Worm (Caenorhabditis elegans): ENCODE results near the gene M106.8.

The M106.8 gene

ce11 chrII:10872541-10872940 lies 29.1 kb upstream of the M106.8 start, which contains the start of the genes cyn-4 and copz-1 (continued):
- TF ChIP-seq Y116A8C.19 (tag; optimal IDR thresholded peaks at IDR 0.05; ENCODE audit: borderline replicate concordance) (no peak), fkh-4 (tag; optimal IDR thresholded peaks at IDR 0.05; ENCODE audit: borderline replicate concordance) (peak; percentile 83), sup-37 (GFP tag; optimal IDR thresholded peaks at IDR 0.05) (no peak), isw-1 (GFP tag; IDR thresholded peaks at IDR 0.05) (peak; percentile 87), grh-1 (GFP tag; IDR thresholded peaks at IDR 0.05) (peak; percentile 60), zag-1 (tag; optimal IDR thresholded peaks at IDR 0.05) (no peak), ceh-63 (GFP tag; optimal IDR thresholded peaks at IDR 0.05) (no peak), mdl-1 (tag; optimal IDR thresholded peaks at IDR 0.05) (peak in 1 of 2 experiments; percentile 76), nhr-11 (tag; optimal IDR thresholded peaks at IDR 0.05) (peak; percentile 9), nhr-20 (tag; optimal IDR thresholded peaks at IDR 0.05) (peak; percentile 90), ces-1 (GFP tag; optimal IDR thresholded peaks at IDR 0.05) (no peak), nhr-90 (tag; optimal IDR thresholded peaks at IDR 0.05; ENCODE audit: poor library complexity) (peak; percentile 86), C34B4.2 (tag; optimal IDR thresholded peaks at IDR 0.05) (no peak), lir-3 (tag; optimal IDR thresholded peaks at IDR 0.05; ENCODE audit: poor library complexity) (peak; percentile 93), pqm-1 (tag; optimal IDR thresholded peaks at IDR 0.05) (no peak), lin-39 (tag; optimal IDR thresholded peaks at IDR 0.05) (peak; percentile 30), efl-3 (GFP tag; optimal IDR thresholded peaks at IDR 0.05) (no peak), irx-1 (tag; optimal IDR thresholded peaks at IDR 0.05) (peak; percentile 86), elt-3 (tag; optimal IDR thresholded peaks at IDR 0.05) (peak in 2 of 6 experiments; percentile 39 to 80), pax-3 (tag; optimal IDR thresholded peaks at IDR 0.05) (peak; percentile 71), sptf-1 (tag; optimal IDR thresholded peaks at IDR 0.05) (no peak), fkh-8 (tag; optimal IDR thresholded peaks at IDR 0.05) (peak; percentile 85), F16B12.6 (tag; optimal IDR thresholded peaks at IDR 0.05) (peak; percentile 59), C04F5.9 (tag; optimal IDR thresholded peaks at IDR 0.05) (peak; percentile 99), unc-62 (GFP tag; optimal IDR thresholded peaks at IDR 0.05) (no peak), ceh-8 (GFP tag; optimal IDR thresholded peaks at IDR 0.05) (peak; percentile 6), fos-1 (tag; optimal IDR thresholded peaks at IDR 0.05) (peak; percentile 34), mep-1 (tag; optimal IDR thresholded peaks at IDR 0.05) (peak; percentile 79), unc-30 (tag; optimal IDR thresholded peaks at IDR 0.05) (no peak), hlh-17 (GFP tag; optimal IDR thresholded peaks at IDR 0.05; ENCODE audit: borderline replicate concordance) (no peak), hlh-4 (tag; optimal IDR thresholded peaks at IDR 0.05) (no peak)

ce11 chrII:10870698-10871097 lies 27.3 kb upstream of the M106.8 start:
- no peak for TF ChIP-seq fos-1 (tag; optimal IDR thresholded peaks at IDR 0.05)
- TF ChIP-seq snu-23 (GFP tag; optimal IDR thresholded peaks at IDR 0.05), result no peak
- no peak for TF ChIP-seq lin-15B (tag; optimal IDR thresholded peaks at IDR 0.05)
- no peak for TF ChIP-seq ztf-11 (tag; optimal IDR thresholded peaks at IDR 0.05)
- no peak for TF ChIP-seq xbp-1 (tag; optimal IDR thresholded peaks at IDR 0.05)
- TF ChIP-seq tlp-1 (tag; optimal IDR thresholded peaks at IDR 0.05), result no peak
- no peak for TF ChIP-seq aha-1 (tag; optimal IDR thresholded peaks at IDR 0.05)
- no peak for TF ChIP-seq C34B4.2 (tag; optimal IDR thresholded peaks at IDR 0.05)
- no peak for TF ChIP-seq fkh-10 (GFP tag; optimal IDR thresholded peaks at IDR 0.05)
- no peak for TF ChIP-seq elt-3 (tag; optimal IDR thresholded peaks at IDR 0.05)
- TF ChIP-seq ceh-88 (GFP tag; IDR thresholded peaks at IDR 0.05), result no peak
- no peak for TF ChIP-seq egl-27 (tag; optimal IDR thresholded peaks at IDR 0.05)
- TF ChIP-seq Y116A8C.19 (tag; optimal IDR thresholded peaks at IDR 0.05; ENCODE audit: borderline replicate concordance), result no peak
- TF ChIP-seq ceh-90 (tag; optimal IDR thresholded peaks at IDR 0.05), result no peak
- TF ChIP-seq fkh-8 (tag; optimal IDR thresholded peaks at IDR 0.05), result no peak
- TF ChIP-seq egl-13 (tag; optimal IDR thresholded peaks at IDR 0.05), result no peak
- TF ChIP-seq efl-3 (GFP tag; optimal IDR thresholded peaks at IDR 0.05), result no peak

All from whole organism, L1 larva.